Fruit fly (Drosophila melanogaster) whole organism, embryonic: Measurements from ENCODE around the gene Gip.

ENCODE experiments used
- Bdp1 ChIP-seq: fragments of 200-800 bp; sonication (Bioruptor generic); optimal IDR thresholded peaks from 3 replicates; lab custom pipeline; 2016; ENCODE audit warnings: missing biosample characterization, missing genetic modification characterization
- CG10274 ChIP-seq: fragments of 200-800 bp; sonication (Bioruptor generic); optimal IDR thresholded peaks from 3 replicates; lab custom pipeline; 2017; ENCODE audit warnings: missing biosample characterization, mild to moderate bottlenecking, missing genetic modification characterization
- CG11085 ChIP-seq: fragments of 200-800 bp; sonication (Bioruptor generic); IDR thresholded peaks from 2 replicates; pipeline ENCODE4 v1.3.6; 2022; ENCODE audit warnings: missing biosample characterization, missing genetic modification characterization
- CG11560 ChIP-seq: fragments of 200-800 bp; sonication (Bioruptor generic); IDR thresholded peaks from 3 replicates; pipeline ENCODE4 v1.3.6; 2022; ENCODE audit warnings: missing biosample characterization, missing genetic modification characterization
- CG12236 ChIP-seq: fragments of 200-800 bp; sonication (Bioruptor generic); optimal IDR thresholded peaks from 2 replicates; lab custom pipeline; 2016; ENCODE audit warnings: missing biosample characterization, missing genetic modification characterization
- CG12391 ChIP-seq: fragments of 200-800 bp; sonication (Bioruptor generic); optimal IDR thresholded peaks from 3 replicates; lab custom pipeline; 2018; ENCODE audit warnings: missing biosample characterization, mild to moderate bottlenecking, missing genetic modification characterization, moderate library complexity
- CG14441 ChIP-seq: fragments of 200-800 bp; sonication (Bioruptor generic); IDR thresholded peaks from 2 replicates; pipeline ENCODE4 v1.3.6; 2022; ENCODE audit warnings: missing biosample characterization, missing genetic modification characterization
- CG1647 ChIP-seq: fragments of 200-800 bp; sonication (Bioruptor generic); optimal IDR thresholded peaks from 3 replicates; lab custom pipeline; 2016; ENCODE audit warnings: missing biosample characterization, missing genetic modification characterization
- CG17186 ChIP-seq: fragments of 200-800 bp; sonication (Bioruptor generic); optimal IDR thresholded peaks from 3 replicates; lab custom pipeline; 2017; ENCODE audit warnings: missing biosample characterization, missing genetic modification reagents, missing genetic modification characterization
- CG17385 ChIP-seq: fragments of 200-800 bp; sonication (Bioruptor generic); optimal IDR thresholded peaks from 3 replicates; lab custom pipeline; 2018; ENCODE audit warnings: missing biosample characterization, mild to moderate bottlenecking, missing genetic modification characterization
- CG18262 ChIP-seq: fragments of 200-800 bp; optimal IDR thresholded peaks from 3 replicates; lab custom pipeline; 2019; ENCODE audit warnings: missing biosample characterization, mild to moderate bottlenecking, missing genetic modification characterization, moderate library complexity
- CG31224 ChIP-seq: fragments of 200-800 bp; sonication (Bioruptor generic); IDR thresholded peaks from 2 replicates; pipeline ENCODE4 v1.3.6; 2022; ENCODE audit warnings: missing biosample characterization, missing genetic modification characterization
- CG4424 ChIP-seq: fragments of 200-800 bp; sonication (Bioruptor generic); optimal IDR thresholded peaks from 3 replicates; lab custom pipeline; 2016; ENCODE audit warnings: missing biosample characterization, missing genetic modification characterization
- CG4820 ChIP-seq: fragments of 200-800 bp; sonication (Bioruptor generic); optimal IDR thresholded peaks from 3 replicates; lab custom pipeline; 2016; ENCODE audit warnings: missing biosample characterization, missing genetic modification characterization
- CG7745 ChIP-seq: fragments of 200-800 bp; sonication (Bioruptor generic); optimal IDR thresholded peaks from 2 replicates; lab custom pipeline; 2018; ENCODE audit warnings: missing biosample characterization, mild to moderate bottlenecking, missing genetic modification characterization, moderate library complexity
- CG8359 ChIP-seq: fragments of 200-800 bp; sonication (Bioruptor generic); optimal IDR thresholded peaks from 2 replicates; lab custom pipeline; 2017; ENCODE audit warnings: missing biosample characterization, mild to moderate bottlenecking, missing genetic modification characterization, borderline replicate concordance
- CG9437 ChIP-seq: fragments of 200-800 bp; sonication (Bioruptor generic); optimal IDR thresholded peaks from 2 replicates; lab custom pipeline; 2018; ENCODE audit warnings: missing biosample characterization, mild to moderate bottlenecking, missing genetic modification characterization
- CG9876 ChIP-seq: fragments of 200-800 bp; sonication (Bioruptor generic); optimal IDR thresholded peaks from 2 replicates; lab custom pipeline; 2016; ENCODE audit warnings: missing biosample characterization, missing genetic modification characterization
- CoRest ChIP-seq: fragments of 200-800 bp; sonication (Bioruptor generic); optimal IDR thresholded peaks from 3 replicates; lab custom pipeline; 2018; ENCODE audit warnings: missing biosample characterization, mild to moderate bottlenecking, missing genetic modification characterization, moderate library complexity
- CrebB ChIP-seq: fragments of 200-800 bp; sonication (Bioruptor generic); optimal IDR thresholded peaks from 3 replicates; lab custom pipeline; 2018; ENCODE audit warnings: missing biosample characterization, mild to moderate bottlenecking, missing genetic modification characterization
- Doc2 ChIP-seq: fragments of 200-800 bp; sonication (Bioruptor generic); IDR thresholded peaks from 2 replicates; pipeline ENCODE4 v1.3.6; 2022; ENCODE audit warnings: missing biosample characterization, missing genetic modification characterization
- Ets65A ChIP-seq: fragments of 200-800 bp; sonication (Bioruptor generic); peaks from one replicate; lab custom pipeline; 2016; ENCODE audit warnings: missing biosample characterization, missing genetic modification characterization
- GATAe ChIP-seq: fragments of 200-800 bp; sonication (Bioruptor generic); conservative IDR thresholded peaks from 2 replicates; pipeline ENCODE4 v1.3.6; 2022; ENCODE audit warnings: missing biosample characterization, missing genetic modification characterization
- HLH54F ChIP-seq: fragments of 200-800 bp; sonication (Bioruptor generic); optimal IDR thresholded peaks from 3 replicates; lab custom pipeline; 2016; ENCODE audit warnings: missing biosample characterization, missing genetic modification characterization
- HLHmδ ChIP-seq: fragments of 200-800 bp; sonication (Bioruptor generic); optimal IDR thresholded peaks from 2 replicates; lab custom pipeline; 2018; ENCODE audit warnings: missing biosample characterization, mild to moderate bottlenecking, missing genetic modification characterization, moderate library complexity
- Hmr ChIP-seq: fragments of 200-800 bp; sonication (Bioruptor generic); optimal IDR thresholded peaks from 3 replicates; lab custom pipeline; 2017; ENCODE audit warnings: mild to moderate bottlenecking, missing biosample characterization, missing genetic modification reagents, missing genetic modification characterization
- Hr51 ChIP-seq, 2 experiments: fragments of 200-800 bp; sonication (Bioruptor generic); optimal IDR thresholded peaks; 2 replicates in 1 of 2; 3 replicates in 1 of 2; lab custom pipeline; 2016 to 2018; ENCODE audit warnings: missing biosample characterization in 2 of 2, missing genetic modification characterization in 2 of 2, mild to moderate bottlenecking in 1 of 2, moderate library complexity in 1 of 2
- MTF-1 ChIP-seq: fragments of 200-800 bp; sonication (Bioruptor generic); optimal IDR thresholded peaks from 2 replicates; lab custom pipeline; 2018; ENCODE audit warnings: missing biosample characterization, mild to moderate bottlenecking, missing genetic modification characterization, borderline replicate concordance
- Max ChIP-seq: fragments of 200-800 bp; sonication (Bioruptor generic); optimal IDR thresholded peaks from 2 replicates; lab custom pipeline; 2016; ENCODE audit warnings: missing biosample characterization, mild to moderate bottlenecking, missing genetic modification characterization
- Nf-YA ChIP-seq: fragments of 200-800 bp; sonication (Bioruptor generic); IDR thresholded peaks from 2 replicates; pipeline ENCODE4 v1.3.6; 2022; ENCODE audit warnings: missing biosample characterization, missing genetic modification characterization
- NfI ChIP-seq: fragments of 200-800 bp; sonication (Bioruptor generic); optimal IDR thresholded peaks from 3 replicates; lab custom pipeline; 2018; ENCODE audit warnings: missing biosample characterization, mild to moderate bottlenecking, missing genetic modification characterization, moderate library complexity
- Oaz ChIP-seq: fragments of 200-800 bp; sonication (Bioruptor generic); IDR thresholded peaks from 2 replicates; pipeline ENCODE4 v1.3.6; 2022; ENCODE audit warnings: missing biosample characterization, missing genetic modification characterization
- Sox100B ChIP-seq: fragments of 200-800 bp; sonication (Bioruptor generic); optimal IDR thresholded peaks from 3 replicates; lab custom pipeline; 2018; ENCODE audit warnings: missing biosample characterization, mild to moderate bottlenecking, missing genetic modification characterization
- ash1 ChIP-seq: fragments of 200-800 bp; sonication (Bioruptor generic); optimal IDR thresholded peaks from 2 replicates; lab custom pipeline; 2018; ENCODE audit warnings: missing biosample characterization, mild to moderate bottlenecking, missing genetic modification characterization
- az2 ChIP-seq: fragments of 200-800 bp; sonication (Bioruptor generic); optimal IDR thresholded peaks from 3 replicates; lab custom pipeline; 2016; ENCODE audit warnings: missing biosample characterization, missing genetic modification characterization
- dpn ChIP-seq, 2 experiments: fragments of 200-800 bp; sonication (Bioruptor generic); optimal IDR thresholded peaks; 3 replicates each; lab custom pipeline; 2016; ENCODE audit warnings: missing biosample characterization in 2 of 2, missing genetic modification characterization in 2 of 2
- emc ChIP-seq: fragments of 200-800 bp; sonication (Bioruptor generic); optimal IDR thresholded peaks from 2 replicates; lab custom pipeline; 2016; ENCODE audit warnings: missing biosample characterization, missing genetic modification characterization
- gfzf ChIP-seq: fragments of 200-800 bp; sonication (Bioruptor generic); optimal IDR thresholded peaks from 2 replicates; lab custom pipeline; 2016; ENCODE audit warnings: missing biosample characterization, mild to moderate bottlenecking, missing genetic modification characterization, moderate library complexity
- gro ChIP-seq: fragments of 200-800 bp; sonication (Bioruptor generic); optimal IDR thresholded peaks from 2 replicates; lab custom pipeline; 2016; ENCODE audit warnings: missing biosample characterization, missing genetic modification characterization
- her ChIP-seq: fragments of 200-800 bp; sonication (Bioruptor generic); optimal IDR thresholded peaks from 2 replicates; lab custom pipeline; 2016; ENCODE audit warnings: missing biosample characterization, missing genetic modification characterization
- klu ChIP-seq: fragments of 200-800 bp; sonication (Bioruptor generic); IDR thresholded peaks from 2 replicates; pipeline ENCODE4 v1.3.6; 2022; ENCODE audit warnings: missing biosample characterization, missing genetic modification characterization
- lilli ChIP-seq: fragments of 200-800 bp; sonication (Bioruptor generic); optimal IDR thresholded peaks from 3 replicates; lab custom pipeline; 2016; ENCODE audit warnings: missing biosample characterization, missing genetic modification characterization
- nerfin-1 ChIP-seq: fragments of 200-800 bp; sonication (Bioruptor generic); optimal IDR thresholded peaks from 3 replicates; lab custom pipeline; 2019; ENCODE audit warnings: missing biosample characterization, mild to moderate bottlenecking, missing genetic modification characterization, moderate library complexity
- nom ChIP-seq: fragments of 200-800 bp; sonication (Bioruptor generic); optimal IDR thresholded peaks from 2 replicates; lab custom pipeline; 2017; ENCODE audit warnings: missing biosample characterization, missing genetic modification characterization, mild to moderate bottlenecking, moderate library complexity, missing genetic modification reagents
- org-1 ChIP-seq: fragments of 200-800 bp; sonication (Bioruptor generic); optimal IDR thresholded peaks from 2 replicates; lab custom pipeline; 2017; ENCODE audit warnings: missing biosample characterization, missing genetic modification characterization
- phol ChIP-seq: fragments of 200-800 bp; sonication (Bioruptor generic); optimal IDR thresholded peaks from 3 replicates; lab custom pipeline; 2018; ENCODE audit warnings: missing biosample characterization, mild to moderate bottlenecking, missing genetic modification characterization, moderate library complexity
- slbo ChIP-seq: fragments of 200-800 bp; sonication (Bioruptor generic); IDR thresholded peaks from 2 replicates; pipeline ENCODE4 v1.3.6; 2022; ENCODE audit warnings: missing biosample characterization, missing genetic modification characterization
- sqz ChIP-seq: fragments of 200-800 bp; sonication (Bioruptor generic); optimal IDR thresholded peaks from 3 replicates; lab custom pipeline; 2018; ENCODE audit warnings: missing biosample characterization, mild to moderate bottlenecking, missing genetic modification characterization
- usp ChIP-seq: fragments of >200 bp; optimal IDR thresholded peaks from 2 replicates; lab custom pipeline; 2017; ENCODE audit warnings: missing biosample characterization, missing genetic modification characterization
- vnd ChIP-seq: fragments of 200-800 bp; sonication (Bioruptor generic); IDR thresholded peaks from 3 replicates; pipeline ENCODE4 v1.3.6; 2022; ENCODE audit warnings: missing biosample characterization, missing genetic modification characterization; ENCODE audit not compliant: partially characterized antibody

The Gip gene

dm6 chrX:10324836-10325566, 4.7 kb downstream of the Gip start (continued):
- no peak for TF ChIP-seq CrebB (tag; lab: Kevin White, UChicago)
- no peak for TF ChIP-seq CG31224 (GFP tag; lab: Robert Waterston, UW)
- no peak for TF ChIP-seq her (GFP tag; lab: Kevin White, UChicago)
- TF ChIP-seq Hmr (GFP tag; lab: Kevin White, UChicago), result peak; percentile 5
- no peak for TF ChIP-seq CG11560 (tag; lab: Robert Waterston, UW)
- no peak for TF ChIP-seq CG8359 (GFP tag; lab: Kevin White, UChicago)
- no peak for TF ChIP-seq emc (GFP tag; lab: Kevin White, UChicago)
- no peak for TF ChIP-seq Bdp1 (GFP tag; lab: Kevin White, UChicago)
- TF ChIP-seq az2 (GFP tag; lab: Kevin White, UChicago), result peak; percentile 5
- TF ChIP-seq vnd (GFP tag; lab: Robert Waterston, UW), result no peak
- TF ChIP-seq Max (GFP tag; lab: Kevin White, UChicago), result no peak
- no peak for TF ChIP-seq CG4424 (GFP tag; lab: Kevin White, UChicago)
- no peak for TF ChIP-seq Nf-YA (GFP tag; lab: Robert Waterston, UW)
- TF ChIP-seq HLHmδ (GFP tag; lab: Kevin White, UChicago), result no peak
- no peak for TF ChIP-seq Oaz
- peak; percentile 24 for TF ChIP-seq sqz
- peak; percentile 4 for TF ChIP-seq phol (tag; lab: Kevin White, UChicago)
- no peak for TF ChIP-seq CG9876
- TF ChIP-seq CG17385 (GFP tag; lab: Kevin White, UChicago), result no peak
- no peak for TF ChIP-seq HLH54F (GFP tag; lab: Kevin White, UChicago)
- peak; percentile 80 for TF ChIP-seq CG4820 (GFP tag; lab: Kevin White, UChicago)
- TF ChIP-seq usp (GFP tag; lab: Kevin White, UChicago), result no peak
- peak; percentile 25 for TF ChIP-seq CoRest
- no peak for TF ChIP-seq Doc2 (GFP tag; lab: Robert Waterston, UW)
- TF ChIP-seq ash1 (GFP tag; lab: Kevin White, UChicago), result no peak
- TF ChIP-seq nom (GFP tag; lab: Kevin White, UChicago), result peak; percentile 27
- no peak for TF ChIP-seq CG10274 (GFP tag; lab: Kevin White, UChicago)
- TF ChIP-seq lilli (GFP tag; lab: Kevin White, UChicago), result peak; percentile 5
- no peak for TF ChIP-seq CG11085
- no peak for TF ChIP-seq klu (GFP tag; lab: Robert Waterston, UW)
- no peak for TF ChIP-seq MTF-1 (GFP tag; lab: Kevin White, UChicago)
- TF ChIP-seq gfzf, result no peak
- peak; percentile 51 for TF ChIP-seq Ets65A (GFP tag; lab: Kevin White, UChicago)
- peak in 1 of 2 experiments; percentile 16 for TF ChIP-seq Hr51 (GFP tag; optimal IDR thresholded peaks at IDR 0.05; lab: Kevin White, UChicago)
- TF ChIP-seq CG18262 (tag; lab: Kevin White, UChicago), result peak; percentile 29
- no peak for TF ChIP-seq CG7745 (tag; lab: Kevin White, UChicago)
- peak; percentile 19 for TF ChIP-seq nerfin-1 (tag; lab: Kevin White, UChicago)
- peak; percentile 22 for TF ChIP-seq NfI (GFP tag; lab: Kevin White, UChicago)
- TF ChIP-seq CG9437 (GFP tag; lab: Kevin White, UChicago), result peak; percentile 37
- peak in 1 of 2 experiments; percentile 18 for TF ChIP-seq dpn (GFP tag; optimal IDR thresholded peaks at IDR 0.05; lab: Kevin White, UChicago)
- no peak for TF ChIP-seq org-1 (GFP tag; lab: Kevin White, UChicago)
- TF ChIP-seq CG1647 (GFP tag; lab: Kevin White, UChicago), result no peak
- TF ChIP-seq gro (GFP tag; lab: Kevin White, UChicago), result no peak
- TF ChIP-seq slbo (GFP tag; lab: Robert Waterston, UW), result no peak
- TF ChIP-seq GATAe (GFP tag; lab: Robert Waterston, UW), result no peak
- peak; percentile 31 for TF ChIP-seq Sox100B (GFP tag; lab: Kevin White, UChicago)
- peak; percentile 31 for TF ChIP-seq CG12391
- no peak for TF ChIP-seq CG17186 (GFP tag; lab: Kevin White, UChicago)
- TF ChIP-seq CG12236 (GFP tag; lab: Kevin White, UChicago), result no peak
- 0 out of 2 replicates have a peak, but pooled peaks have one; percentile 13 for TF ChIP-seq CG14441 (GFP tag; lab: Robert Waterston, UW)
